Fruit fly (Drosophila melanogaster) Kc167 (cell line): ENCODE results near the gene RAF2.

ENCODE experiments used
- Myc ChIP-seq: fragments of >200 bp; optimal IDR thresholded peaks from 2 replicates; lab custom pipeline; 2017; ENCODE audit warnings: missing external identifiers
- Sin3A ChIP-seq: fragments of >200 bp; optimal IDR thresholded peaks from 2 replicates; lab custom pipeline; 2018; ENCODE audit warnings: missing external identifiers
- h ChIP-seq: fragments of >200 bp; optimal IDR thresholded peaks from 3 replicates; lab custom pipeline; 2018; ENCODE audit warnings: missing external identifiers
- insv ChIP-seq: fragments of >200 bp; optimal IDR thresholded peaks from 3 replicates; lab custom pipeline; 2018; ENCODE audit warnings: missing external identifiers
- psq ChIP-seq: fragments of >200 bp; optimal IDR thresholded peaks from 2 replicates; lab custom pipeline; 2017; ENCODE audit warnings: missing external identifiers
- ttk ChIP-seq: sonication (Bioruptor generic); optimal IDR thresholded peaks from 2 replicates; lab custom pipeline; 2017; ENCODE audit warnings: missing external identifiers

Gene RAF2

dm6 chr3L:16377768-16378764 is 8.1 kb upstream of the RAF2 start, which contains the start of gene roq:
roq (minus strand) TSS chr3L:16378566.
- TF ChIP-seq psq (lab: Kevin White, UChicago) = no peak
- no peak for TF ChIP-seq insv
- TF ChIP-seq ttk (lab: Kevin White, UChicago) = no peak
- TF ChIP-seq Sin3A (lab: Kevin White, UChicago) = no peak
- TF ChIP-seq h (lab: Kevin White, UChicago) = no peak
- no peak for TF ChIP-seq Myc

- TF ChIP-seq h (lab: Kevin White, UChicago) (no peak), psq (lab: Kevin White, UChicago) (no peak), insv (no peak), Sin3A (lab: Kevin White, UChicago) (no peak), Myc (no peak), ttk (lab: Kevin White, UChicago) (no peak)
Measured at dm6 chr3L:16380770-16381169, 5.4 kb upstream of the RAF2 start.

- TF ChIP-seq psq (lab: Kevin White, UChicago) = no peak
- no peak for TF ChIP-seq insv
- no peak for TF ChIP-seq h (lab: Kevin White, UChicago)
- TF ChIP-seq Sin3A (lab: Kevin White, UChicago) = no peak
- TF ChIP-seq Myc = no peak
- no peak for TF ChIP-seq ttk (lab: Kevin White, UChicago)
Measured at dm6 chr3L:16381184-16381797, 4.8 kb upstream of the RAF2 start, which contains the start of gene Agpat4. Agpat4 (minus strand) TSS chr3L:16381570.

dm6 chr3L:16383056-16383455 is 3.1 kb upstream of the RAF2 start:
- no peak for TF ChIP-seq h (lab: Kevin White, UChicago)
- no peak for TF ChIP-seq ttk (lab: Kevin White, UChicago)
- no peak for TF ChIP-seq psq (lab: Kevin White, UChicago)
- no peak for TF ChIP-seq Myc

- TF ChIP-seq psq (lab: Kevin White, UChicago) = no peak
- TF ChIP-seq h (lab: Kevin White, UChicago) = no peak
- no peak for TF ChIP-seq insv
- no peak for TF ChIP-seq Sin3A (lab: Kevin White, UChicago)
Measured at dm6 chr3L:16384145-16384705, 1.9 kb upstream of the RAF2 start.

dm6 chr3L:16385252-16385879 is 761 bp upstream of the RAF2 start:
- TF ChIP-seq psq (lab: Kevin White, UChicago) (no peak), Myc (no peak), Sin3A (lab: Kevin White, UChicago) (no peak), insv (no peak), ttk (lab: Kevin White, UChicago) (no peak), h (lab: Kevin White, UChicago) (no peak)

dm6 chr3L:16390793-16391192 is 4.7 kb downstream of the RAF2 start:
- no peak for TF ChIP-seq h (lab: Kevin White, UChicago)
- TF ChIP-seq ttk (lab: Kevin White, UChicago) = no peak
- TF ChIP-seq insv = no peak
- TF ChIP-seq psq (lab: Kevin White, UChicago) = no peak
- TF ChIP-seq Sin3A (lab: Kevin White, UChicago) = no peak
- TF ChIP-seq Myc = no peak

- TF ChIP-seq psq (lab: Kevin White, UChicago) (no peak), h (lab: Kevin White, UChicago) (no peak), ttk (lab: Kevin White, UChicago) (no peak), Sin3A (lab: Kevin White, UChicago) (no peak), Myc (no peak), insv (no peak)
Measured at dm6 chr3L:16391257-16391656, 5.1 kb downstream of the RAF2 start.

- TF ChIP-seq insv = no peak
- TF ChIP-seq h (lab: Kevin White, UChicago) = no peak
- TF ChIP-seq psq (lab: Kevin White, UChicago) = no peak
- TF ChIP-seq Sin3A (lab: Kevin White, UChicago) = no peak
- TF ChIP-seq ttk (lab: Kevin White, UChicago) = no peak
- TF ChIP-seq Myc = no peak
Measured at dm6 chr3L:16392203-16392800, 6.2 kb downstream of the RAF2 start.

dm6 chr3L:16392874-16393273 is 6.7 kb downstream of the RAF2 start:
- TF ChIP-seq h (lab: Kevin White, UChicago) (no peak), psq (lab: Kevin White, UChicago) (no peak), Sin3A (lab: Kevin White, UChicago) (no peak), Myc (no peak), insv (no peak), ttk (lab: Kevin White, UChicago) (no peak)

- TF ChIP-seq Myc = no peak
- TF ChIP-seq insv = no peak
Measured at dm6 chr3L:16393700-16394099, 7.6 kb downstream of the RAF2 start.
